Worm (Caenorhabditis elegans): ENCODE measurements around the gene msrp-4.
"Not testable (repeated sequence)": the region's sequence is repeated elsewhere in the genome, so short reads cannot be mapped to it uniquely, and the experiment has no call there.

DNA sequence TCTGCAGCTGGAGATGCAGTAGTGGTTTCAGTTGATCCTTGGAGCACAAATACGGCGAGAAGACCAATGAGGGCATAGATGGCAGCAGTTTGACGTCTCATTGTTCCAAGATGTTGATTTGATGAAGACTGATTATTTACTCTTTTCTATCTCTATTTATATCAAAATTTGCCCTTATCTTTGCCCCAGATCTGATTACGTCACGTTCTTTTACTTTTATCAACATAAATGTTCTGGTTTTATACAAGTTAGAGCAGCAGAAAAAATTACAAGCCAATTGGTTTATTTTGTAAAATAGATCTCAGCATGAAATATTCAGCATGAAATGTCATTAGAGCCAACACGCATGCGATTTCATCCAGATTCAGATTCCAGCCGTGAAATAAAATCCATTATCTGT is at the start of gene msrp-4:
- TF ChIP-seq unc-62 (GFP tag; optimal IDR thresholded peaks at IDR 0.05); nhr-21 (tag; optimal IDR thresholded peaks at IDR 0.05): not testable (repeated sequence)
